Worm (Caenorhabditis elegans): ENCODE measurements around the gene rpb-12.
"Not testable (repeated sequence)": the region's sequence is repeated elsewhere in the genome, so short reads cannot be mapped to it uniquely, and the experiment has no call there.

DNA sequence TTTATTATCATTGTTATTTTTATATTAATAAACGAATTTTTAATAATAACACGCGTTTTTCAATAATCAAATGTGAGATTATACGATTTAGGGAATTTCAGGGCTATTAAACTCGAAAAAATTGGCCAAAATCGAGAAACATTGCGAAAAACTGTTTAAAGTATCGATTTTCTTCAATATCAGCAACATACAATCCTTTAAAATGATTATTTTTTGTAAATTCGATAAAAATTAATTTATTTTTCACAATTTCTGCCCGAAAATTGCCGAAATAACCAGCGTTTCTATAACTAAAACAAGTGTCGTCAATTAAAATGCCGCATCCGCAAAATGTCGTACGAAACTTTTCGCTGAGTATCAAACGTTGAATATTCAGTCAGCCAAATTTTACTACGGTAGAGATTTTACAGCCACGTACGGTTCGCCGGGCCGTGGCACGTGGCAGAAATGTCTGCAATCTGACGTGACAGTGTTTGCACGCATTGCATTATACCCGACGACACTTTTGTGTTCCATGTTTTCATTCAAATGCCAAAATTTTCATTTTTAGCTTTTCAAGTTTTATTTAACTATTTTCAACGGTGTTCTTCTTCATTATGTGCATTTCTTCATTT, 49.5 kb upstream of the rpb-12 start:
- TF ChIP-seq tab-1 (GFP tag; IDR thresholded peaks at IDR 0.05); flt-1 (GFP tag; IDR thresholded peaks at IDR 0.05); T22C8.4 (GFP tag; IDR thresholded peaks at IDR 0.05); med-1 (GFP tag; optimal IDR thresholded peaks at IDR 0.05; ENCODE audit: insufficient read depth); klf-2 (GFP tag; conservative IDR thresholded peaks at IDR 0.05); ztf-29 (GFP tag; IDR thresholded peaks at IDR 0.05); cog-1 (tag; optimal IDR thresholded peaks at IDR 0.05): not testable (repeated sequence)
- TF ChIP-seq ztf-23 (GFP tag; IDR thresholded peaks at IDR 0.05): peak; percentile 50; the same call in 1 of the 2 replicates
- TF ChIP-seq ref-1 (GFP tag; conservative IDR thresholded peaks at IDR 0.05): peak; percentile 74

Measured in whole organism, midembryonic.